Worm (Caenorhabditis elegans): ENCODE measurements around the gene unc-42.

The unc-42 gene

DNA sequence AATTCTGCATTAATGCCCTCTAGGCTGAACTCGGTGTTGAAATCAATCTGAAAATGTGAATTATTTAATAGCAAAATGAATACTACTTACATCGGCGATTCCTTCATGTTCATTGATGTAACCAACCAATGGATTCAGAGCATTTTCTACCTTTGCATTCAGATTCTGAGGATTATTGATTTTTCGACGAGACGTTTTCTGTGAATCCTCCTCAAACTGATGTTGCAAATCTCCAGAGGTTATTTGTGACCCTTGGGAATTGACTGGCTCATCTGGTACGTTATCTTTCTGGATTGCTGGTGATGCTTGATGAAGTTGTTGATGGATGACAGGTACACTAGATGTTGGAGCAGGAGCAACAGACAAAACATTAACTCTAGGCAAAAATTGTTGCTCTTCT is 12.9 kb upstream of the unc-42 start:
- TF ChIP-seq che-1 (tag; optimal IDR thresholded peaks at IDR 0.05) (no peak), ceh-24 (tag; optimal IDR thresholded peaks at IDR 0.05) (no peak), hlh-30 (tag; optimal IDR thresholded peaks at IDR 0.05; ENCODE audit: insufficient read depth) (no peak), dmd-4 (tag; optimal IDR thresholded peaks at IDR 0.05; ENCODE audit: borderline replicate concordance) (no peak), unc-42 (tag; optimal IDR thresholded peaks at IDR 0.05) (no peak), lin-11 (tag; optimal IDR thresholded peaks at IDR 0.05) (no peak), pha-2 (tag; optimal IDR thresholded peaks at IDR 0.05) (no peak), rnt-1 (tag; optimal IDR thresholded peaks at IDR 0.05) (no peak), mec-3 (tag; optimal IDR thresholded peaks at IDR 0.05; ENCODE audit: borderline replicate concordance) (no peak), ceh-14 (tag; optimal IDR thresholded peaks at IDR 0.05) (no peak), syd-9 (tag; optimal IDR thresholded peaks at IDR 0.05) (no peak), gmeb-2 (tag; optimal IDR thresholded peaks at IDR 0.05) (no peak), odd-2 (tag; optimal IDR thresholded peaks at IDR 0.05) (no peak), sox-2 (GFP tag; IDR thresholded peaks at IDR 0.05) (no peak), hlh-6 (tag; optimal IDR thresholded peaks at IDR 0.05) (no peak), sdc-2 (tag; optimal IDR thresholded peaks at IDR 0.05) (no peak), ceh-19 (GFP tag; optimal IDR thresholded peaks at IDR 0.05) (no peak), pat-9 (tag; optimal IDR thresholded peaks at IDR 0.05) (no peak), Y22D7AL.16 (tag; optimal IDR thresholded peaks at IDR 0.05) (no peak)

DNA sequence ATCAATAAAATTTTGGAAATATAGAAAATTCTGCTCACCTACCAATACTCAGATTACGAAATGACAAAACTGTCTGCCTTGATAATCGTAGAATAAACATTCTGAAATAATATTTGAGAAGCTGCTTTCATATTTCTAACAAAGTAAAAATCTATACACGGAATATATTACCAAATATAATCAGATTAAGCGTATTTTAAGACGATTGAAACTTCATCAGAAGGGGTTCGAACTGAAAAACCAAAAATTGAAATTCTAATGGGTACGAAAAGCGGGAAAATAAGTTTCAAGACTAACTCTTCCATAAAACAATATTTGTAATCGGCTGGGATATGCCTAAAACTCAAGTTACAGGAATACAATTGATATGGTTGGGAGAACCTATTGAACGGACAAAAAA is 10.2 kb upstream of the unc-42 start, which contains the start of gene F46B6.4:
F46B6.4 (minus strand) TSS at position 101 of the 400 bp plus-strand sequence.
- no peak for TF ChIP-seq ceh-9 (tag; optimal IDR thresholded peaks at IDR 0.05)
- TF ChIP-seq ref-2 (tag; optimal IDR thresholded peaks at IDR 0.05): no peak
- TF ChIP-seq pha-4 (tag; optimal IDR thresholded peaks at IDR 0.05): no peak
- TF ChIP-seq ets-4 (tag; optimal IDR thresholded peaks at IDR 0.05): no peak
- TF ChIP-seq hlh-15 (tag; optimal IDR thresholded peaks at IDR 0.05): no peak
- TF ChIP-seq ceh-45 (GFP tag; IDR thresholded peaks at IDR 0.05): no peak
- no peak for TF ChIP-seq pros-1 (tag; optimal IDR thresholded peaks at IDR 0.05)
- TF ChIP-seq pat-9 (tag; optimal IDR thresholded peaks at IDR 0.05): no peak
- TF ChIP-seq K02D7.2 (tag; optimal IDR thresholded peaks at IDR 0.05): no peak
- TF ChIP-seq sdc-2 (tag; optimal IDR thresholded peaks at IDR 0.05): no peak
- no peak for TF ChIP-seq K09A11.1 (tag; optimal IDR thresholded peaks at IDR 0.05; ENCODE audit: insufficient read depth)
- TF ChIP-seq nhr-11 (tag; optimal IDR thresholded peaks at IDR 0.05): no peak
- TF ChIP-seq Y22D7AL.16 (tag; optimal IDR thresholded peaks at IDR 0.05): no peak
- TF ChIP-seq npax-4 (tag; optimal IDR thresholded peaks at IDR 0.05): no peak

DNA sequence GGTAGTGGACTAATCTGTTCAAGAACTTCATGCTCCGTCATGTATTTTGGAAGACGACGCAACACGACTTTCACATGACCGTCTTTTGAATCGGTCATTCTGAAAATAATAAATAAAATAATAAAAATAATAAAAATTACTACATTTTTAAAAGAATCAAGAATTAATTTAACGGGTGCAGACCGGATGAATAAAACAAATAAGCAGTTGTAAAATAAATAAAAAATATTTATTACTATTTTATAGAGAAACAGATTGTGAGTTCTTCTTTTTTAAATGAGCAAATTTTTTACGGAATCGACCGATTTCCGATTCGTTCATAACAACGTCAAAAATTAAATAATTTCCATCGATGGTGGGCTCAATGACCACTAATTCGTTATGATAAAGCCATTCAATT is 8.5 kb upstream of the unc-42 start, which contains the start of gene smg-4:
smg-4 (minus strand) TSS at position 101 of the 400 bp plus-strand sequence.
- TF ChIP-seq elt-4 (tag; optimal IDR thresholded peaks at IDR 0.05): no peak
- TF ChIP-seq elt-2 (tag; optimal IDR thresholded peaks at IDR 0.05): no peak
- TF ChIP-seq ceh-18 (tag; optimal IDR thresholded peaks at IDR 0.05): no peak
- no peak for TF ChIP-seq T23F11.4 (GFP tag; optimal IDR thresholded peaks at IDR 0.05)
- no peak for TF ChIP-seq fkh-10 (GFP tag; optimal IDR thresholded peaks at IDR 0.05)
- TF ChIP-seq pha-2 (tag; optimal IDR thresholded peaks at IDR 0.05): no peak
- no peak for TF ChIP-seq che-1 (tag; optimal IDR thresholded peaks at IDR 0.05)
- no peak for TF ChIP-seq pag-3 (tag; optimal IDR thresholded peaks at IDR 0.05; ENCODE audit: borderline replicate concordance)
- TF ChIP-seq ceh-22 (tag; optimal IDR thresholded peaks at IDR 0.05): no peak
- TF ChIP-seq unc-55 (GFP tag; optimal IDR thresholded peaks at IDR 0.05): no peak
- TF ChIP-seq sox-2 (GFP tag; IDR thresholded peaks at IDR 0.05): no peak
- TF ChIP-seq ceh-14 (tag; optimal IDR thresholded peaks at IDR 0.05): no peak
- no peak for TF ChIP-seq ceh-19 (GFP tag; optimal IDR thresholded peaks at IDR 0.05)
- no peak for TF ChIP-seq zip-5 (tag; optimal IDR thresholded peaks at IDR 0.05)
- no peak for TF ChIP-seq unc-3 (GFP tag; conservative IDR thresholded peaks at IDR 0.05)
- TF ChIP-seq unc-3 (tag; optimal IDR thresholded peaks at IDR 0.05): no peak
- TF ChIP-seq hlh-8 (tag; optimal IDR thresholded peaks at IDR 0.05): no peak
- no peak for TF ChIP-seq ceh-34 (tag; optimal IDR thresholded peaks at IDR 0.05)
